Worm (Caenorhabditis elegans) whole organism, young adult: ENCODE results near the gene paqr-1.

Experiments used
- C17E4.6 ChIP-seq: fragments of 200-800 bp; sonication (Bioruptor generic); IDR thresholded peaks from 2 replicates; pipeline ENCODE4 v1.3.6; 2022; ENCODE audit warnings: missing genetic modification reagents, missing genetic modification characterization, missing compliant biosample characterization
- D2030.7 ChIP-seq: fragments of 200-800 bp; sonication (Bioruptor generic); IDR thresholded peaks from 2 replicates; pipeline ENCODE4 v1.3.6; 2022; ENCODE audit warnings: missing genetic modification reagents, missing genetic modification characterization, missing compliant biosample characterization
- F49E8.2 ChIP-seq: sonication (generic microtip); optimal IDR thresholded peaks from 3 replicates; lab custom pipeline; 2017; ENCODE audit warnings: missing genetic modification characterization, mild to moderate bottlenecking, missing compliant biosample characterization, antibody characterized with exemption, moderate library complexity; ENCODE audit not compliant: insufficient read depth
- F55B11.4 ChIP-seq: sonication (generic microtip); optimal IDR thresholded peaks from 2 replicates; lab custom pipeline; 2016; ENCODE audit warnings: missing compliant biosample characterization, missing genetic modification characterization, borderline replicate concordance; ENCODE audit not compliant: insufficient read depth
- T26A5.8 ChIP-seq: sonication (generic microtip); optimal IDR thresholded peaks from 2 replicates; lab custom pipeline; 2016; ENCODE audit warnings: missing genetic modification characterization, missing compliant biosample characterization
- Y53F4B.3 ChIP-seq: fragments of 200-800 bp; sonication (Bioruptor generic); IDR thresholded peaks from 2 replicates; pipeline ENCODE4 v1.3.6; 2022; ENCODE audit warnings: missing genetic modification reagents, missing genetic modification characterization, missing compliant biosample characterization
- Y67H2A.10 ChIP-seq: fragments of 200-800 bp; sonication (Bioruptor generic); conservative IDR thresholded peaks from 2 replicates; pipeline ENCODE4 v1.3.6; 2022; ENCODE audit warnings: missing genetic modification reagents, missing genetic modification characterization, missing compliant biosample characterization
- akir-1 ChIP-seq: fragments of 200-800 bp; sonication (Bioruptor generic); optimal IDR thresholded peaks from 2 replicates; lab custom pipeline; 2018; ENCODE audit warnings: mild to moderate bottlenecking, missing genetic modification characterization, moderate library complexity, missing compliant biosample characterization
- atf-7 ChIP-seq: sonication (generic microtip); optimal IDR thresholded peaks from 2 replicates; lab custom pipeline; 2017; ENCODE audit warnings: mild to moderate bottlenecking, missing genetic modification characterization, missing compliant biosample characterization
- athp-1 ChIP-seq: sonication (generic microtip); optimal IDR thresholded peaks from 2 replicates; lab custom pipeline; 2017; ENCODE audit warnings: mild to moderate bottlenecking, missing genetic modification characterization, missing compliant biosample characterization
- attf-5 ChIP-seq: fragments of 200-800 bp; sonication (Bioruptor generic); optimal IDR thresholded peaks from 2 replicates; lab custom pipeline; 2018; ENCODE audit warnings: mild to moderate bottlenecking, missing genetic modification characterization, missing compliant biosample characterization
- cebp-1 ChIP-seq, 2 experiments: fragments of 200-800 bp in 1 of 2; sonication (Bioruptor generic) in 1 of 2; sonication (generic microtip) in 1 of 2; IDR thresholded peaks in 1 of 2; optimal IDR thresholded peaks in 1 of 2; 2 replicates each; pipeline versions ENCODE4 v1.3.6 to Lab custom; 2017 to 2022; ENCODE audit warnings: missing compliant biosample characterization in 2 of 2, missing genetic modification characterization in 2 of 2, mild to moderate bottlenecking in 1 of 2, missing genetic modification reagents in 1 of 2, moderate library complexity in 1 of 2
- ceh-100 ChIP-seq: fragments of 200-800 bp; sonication (Bioruptor generic); IDR thresholded peaks from 2 replicates; pipeline ENCODE4 v1.3.6; 2022; ENCODE audit warnings: missing genetic modification reagents, missing genetic modification characterization, missing compliant biosample characterization
- ceh-40 ChIP-seq: fragments of 200-800 bp; sonication (Bioruptor generic); IDR thresholded peaks from 2 replicates; pipeline ENCODE4 v1.3.6; 2022; ENCODE audit warnings: missing genetic modification characterization, missing compliant biosample characterization
- ceh-58 ChIP-seq: fragments of 200-800 bp; sonication (Bioruptor generic); IDR thresholded peaks from 2 replicates; pipeline ENCODE4 v1.3.6; 2022; ENCODE audit warnings: missing genetic modification characterization, missing compliant biosample characterization
- ceh-79 ChIP-seq: sonication (generic microtip); optimal IDR thresholded peaks from 2 replicates; lab custom pipeline; 2017; ENCODE audit warnings: mild to moderate bottlenecking, missing genetic modification characterization, missing compliant biosample characterization
- die-1 ChIP-seq: sonication (generic microtip); optimal IDR thresholded peaks from 2 replicates; lab custom pipeline; 2016; ENCODE audit warnings: missing genotype, mild to moderate bottlenecking, missing genetic modification characterization, missing compliant biosample characterization
- egl-18 ChIP-seq: fragments of 200-800 bp; sonication (Bioruptor generic); IDR thresholded peaks from 2 replicates; pipeline ENCODE4 v1.3.6; 2022; ENCODE audit warnings: missing genetic modification reagents, missing genetic modification characterization, missing compliant biosample characterization
- egl-44 ChIP-seq: fragments of 200-800 bp; sonication (Bioruptor generic); IDR thresholded peaks from 2 replicates; pipeline ENCODE4 v1.3.6; 2022; ENCODE audit warnings: missing genetic modification reagents, missing genetic modification characterization, missing compliant biosample characterization
- ekl-4 ChIP-seq: fragments of 200-800 bp; sonication (Bioruptor generic); IDR thresholded peaks from 2 replicates; pipeline ENCODE4 v1.3.6; 2022; ENCODE audit warnings: missing genetic modification reagents, missing genetic modification characterization, missing compliant biosample characterization
- fkh-3 ChIP-seq: sonication (generic microtip); optimal IDR thresholded peaks from 2 replicates; lab custom pipeline; 2016; ENCODE audit warnings: mild to moderate bottlenecking, missing genetic modification characterization, missing compliant biosample characterization
- him-1 ChIP-seq: sonication (generic microtip); optimal IDR thresholded peaks from 2 replicates; lab custom pipeline; 2016; ENCODE audit warnings: missing genotype, missing genetic modification reagents, missing genetic modification characterization, missing compliant biosample characterization
- hlh-26 ChIP-seq: fragments of 200-800 bp; sonication (Bioruptor generic); conservative IDR thresholded peaks from 2 replicates; pipeline ENCODE4 v1.3.6; 2022; ENCODE audit warnings: missing genetic modification reagents, missing genetic modification characterization, missing compliant biosample characterization
- hmg-20 ChIP-seq: fragments of 200-800 bp; sonication (Bioruptor generic); IDR thresholded peaks from 2 replicates; pipeline ENCODE4 v1.3.6; 2022; ENCODE audit warnings: missing genetic modification reagents, missing genetic modification characterization, missing compliant biosample characterization
- lag-1 ChIP-seq: fragments of 200-800 bp; sonication (Bioruptor generic); IDR thresholded peaks from 2 replicates; pipeline ENCODE4 v1.3.6; 2022; ENCODE audit warnings: missing genetic modification reagents, missing genetic modification characterization, missing compliant biosample characterization
- let-526 ChIP-seq: fragments of 200-800 bp; sonication (Bioruptor generic); IDR thresholded peaks from 2 replicates; pipeline ENCODE4 v1.3.6; 2022; ENCODE audit warnings: missing genetic modification reagents, missing genetic modification characterization, missing compliant biosample characterization
- lin-26 ChIP-seq: fragments of 200-800 bp; sonication (Bioruptor generic); IDR thresholded peaks from 2 replicates; pipeline ENCODE4 v1.3.6; 2022; ENCODE audit warnings: missing genetic modification reagents, missing genetic modification characterization, missing compliant biosample characterization
- lin-54 ChIP-seq: fragments of 200-800 bp; sonication (Bioruptor generic); optimal IDR thresholded peaks from 2 replicates; lab custom pipeline; 2018; ENCODE audit warnings: mild to moderate bottlenecking, missing genetic modification characterization, missing compliant biosample characterization
- lsy-27 ChIP-seq: sonication (generic microtip); optimal IDR thresholded peaks from 2 replicates; lab custom pipeline; 2017; ENCODE audit warnings: missing genetic modification characterization, mild to moderate bottlenecking, missing compliant biosample characterization, antibody characterized with exemption, missing genotype, borderline replicate concordance; ENCODE audit not compliant: insufficient read depth
- mel-28 ChIP-seq: sonication (generic microtip); optimal IDR thresholded peaks from 2 replicates; lab custom pipeline; 2016; ENCODE audit warnings: borderline replicate concordance, mild to moderate bottlenecking, missing genetic modification characterization, missing compliant biosample characterization
- mes-4 ChIP-seq: sonication (generic microtip); optimal IDR thresholded peaks from 2 replicates; lab custom pipeline; 2016; ENCODE audit warnings: missing genotype, missing genetic modification characterization, missing compliant biosample characterization
- nhr-120 ChIP-seq: fragments of 200-800 bp; sonication (Bioruptor generic); IDR thresholded peaks from 2 replicates; pipeline ENCODE4 v1.3.6; 2022; ENCODE audit warnings: missing genetic modification characterization, missing compliant biosample characterization
- nhr-179 ChIP-seq: sonication (generic microtip); optimal IDR thresholded peaks from 2 replicates; lab custom pipeline; 2016; ENCODE audit warnings: mild to moderate bottlenecking, missing genetic modification characterization, missing compliant biosample characterization
- sea-2 ChIP-seq: fragments of 200-800 bp; sonication (Bioruptor generic); IDR thresholded peaks from 2 replicates; pipeline ENCODE4 v1.3.6; 2022; ENCODE audit warnings: missing genetic modification characterization, missing compliant biosample characterization
- snpc-1.1 ChIP-seq: sonication (generic microtip); optimal IDR thresholded peaks from 2 replicates; lab custom pipeline; 2017; ENCODE audit warnings: missing genetic modification characterization, mild to moderate bottlenecking, missing compliant biosample characterization, antibody characterized with exemption, moderate library complexity, missing genotype, missing genetic modification reagents; ENCODE audit not compliant: insufficient read depth
- snpc-3.4 ChIP-seq: sonication (generic microtip); optimal IDR thresholded peaks from 2 replicates; lab custom pipeline; 2017; ENCODE audit warnings: missing genetic modification characterization, mild to moderate bottlenecking, missing compliant biosample characterization, antibody characterized with exemption, moderate library complexity, missing genotype, missing genetic modification reagents
- snpc-4 ChIP-seq, 5 experiments: fragments of 150-350 bp in 1 of 5; sonication (generic microtip) in 4 of 5; optimal IDR thresholded peaks; 2 replicates each; lab custom pipeline; 2014 to 2018; ENCODE audit warnings: missing genetic modification characterization in 5 of 5, missing biosample characterization in 3 of 5, antibody characterized with exemption in 2 of 5, mild to moderate bottlenecking in 2 of 5, missing compliant biosample characterization in 2 of 5, missing genotype in 2 of 5, moderate library complexity in 2 of 5, missing genetic modification reagents in 1 of 5
- somi-1 ChIP-seq: fragments of 200-800 bp; sonication (Bioruptor generic); optimal IDR thresholded peaks from 2 replicates; lab custom pipeline; 2018; ENCODE audit warnings: mild to moderate bottlenecking, missing genetic modification characterization, missing compliant biosample characterization
- unc-130 ChIP-seq: sonication (generic microtip); optimal IDR thresholded peaks from 2 replicates; lab custom pipeline; 2016; ENCODE audit warnings: missing genetic modification reagents, missing genetic modification characterization, missing compliant biosample characterization
- xnd-1 ChIP-seq: sonication (generic microtip); optimal IDR thresholded peaks from 2 replicates; lab custom pipeline; 2016; ENCODE audit warnings: missing genotype, missing genetic modification reagents, missing genetic modification characterization, missing compliant biosample characterization
- ztf-25 ChIP-seq: fragments of 200-800 bp; sonication (Bioruptor generic); IDR thresholded peaks from 2 replicates; pipeline ENCODE4 v1.3.6; 2022; ENCODE audit warnings: missing genetic modification reagents, missing genetic modification characterization, missing compliant biosample characterization

Gene paqr-1

ce11 chrIV:6562039-6562438 is 6.8 kb upstream of the paqr-1 start (continued):
- TF ChIP-seq fkh-3 (no peak), die-1 (tag; lab: Kevin White, UChicago) (no peak), atf-7 (no peak), lsy-27 (tag; lab: Kevin White, UChicago) (no peak), hmg-20 (GFP tag; lab: Robert Waterston, UW) (no peak), cebp-1 (GFP tag; IDR thresholded peaks at IDR 0.05; lab: Robert Waterston, UW) (no peak), cebp-1 (tag; optimal IDR thresholded peaks at IDR 0.05; lab: Kevin White, UChicago) (no peak), ceh-40 (GFP tag; lab: Robert Waterston, UW) (no peak), him-1 (tag; lab: Kevin White, UChicago) (peak; percentile 32), lag-1 (no peak)

ce11 chrIV:6560434-6560833 is 5.2 kb upstream of the paqr-1 start, which contains the start of gene best-9:
Gene best-9, plus strand, starts transcription at chrIV:6560734.
- TF ChIP-seq athp-1 (tag; lab: Kevin White, UChicago) (no peak), ceh-79 (tag; lab: Kevin White, UChicago) (no peak)

ce11 chrIV:6556624-6557368 is 1.6 kb upstream of the paqr-1 start, which contains the start of gene try-3:
Gene try-3, plus strand, starts transcription at chrIV:6557155.
- TF ChIP-seq somi-1 (GFP tag; lab: Kevin White, UChicago): peak; percentile 15
- TF ChIP-seq D2030.7 (GFP tag; lab: Robert Waterston, UW): peak; percentile 67
- TF ChIP-seq egl-44 (GFP tag; lab: Robert Waterston, UW): peak; percentile 31; the same call in 1 of the 2 replicates
- no peak for TF ChIP-seq sea-2 (GFP tag; lab: Robert Waterston, UW)
- peak; percentile 54 for TF ChIP-seq attf-5 (GFP tag; lab: Kevin White, UChicago)
- peak; percentile 71 for TF ChIP-seq ekl-4
- TF ChIP-seq lin-26 (GFP tag; lab: Robert Waterston, UW): peak; percentile 85
- TF ChIP-seq T26A5.8 (tag; lab: Kevin White, UChicago): no peak
- peak; percentile 74 for TF ChIP-seq lin-54 (GFP tag; lab: Kevin White, UChicago)
- no peak for TF ChIP-seq F55B11.4 (tag; lab: Kevin White, UChicago)
- peak; percentile 63; the same call in 1 of the 2 replicates for TF ChIP-seq ztf-25 (GFP tag; lab: Robert Waterston, UW)
- TF ChIP-seq akir-1 (GFP tag; lab: Kevin White, UChicago): no peak
- no peak for TF ChIP-seq hlh-26 (GFP tag; lab: Robert Waterston, UW)
- TF ChIP-seq die-1 (tag; lab: Kevin White, UChicago): peak; percentile 81
- TF ChIP-seq nhr-179 (tag; lab: Kevin White, UChicago): no peak
- peak; percentile 72 for TF ChIP-seq ceh-100 (GFP tag; lab: Robert Waterston, UW)
- TF ChIP-seq lsy-27 (tag; lab: Kevin White, UChicago): no peak
- no peak for TF ChIP-seq mes-4 (tag; lab: Kevin White, UChicago)
- TF ChIP-seq snpc-3.4 (tag; lab: Kevin White, UChicago): no peak
- no peak for TF ChIP-seq Y53F4B.3 (GFP tag; lab: Robert Waterston, UW)
- TF ChIP-seq F49E8.2 (tag; lab: Kevin White, UChicago): peak; percentile 76
- 0 out of 2 replicates have a peak, but pooled peaks have one; percentile 18 for TF ChIP-seq C17E4.6 (GFP tag; lab: Robert Waterston, UW)
- TF ChIP-seq ceh-40 (GFP tag; lab: Robert Waterston, UW): 0 out of 2 replicates have a peak, but pooled peaks have one; percentile 44
- 0 out of 2 replicates have a peak, but pooled peaks have one; percentile 68 for TF ChIP-seq ceh-58 (GFP tag; lab: Robert Waterston, UW)
- TF ChIP-seq snpc-4 (GFP tag; optimal IDR thresholded peaks at IDR 0.05; lab: Kevin White, UChicago): peak; percentile 79
- peak; percentile 18 to 93 (median 89) for TF ChIP-seq snpc-4 (tag; optimal IDR thresholded peaks at IDR 0.05; lab: Kevin White, UChicago)
- no peak for TF ChIP-seq unc-130 (GFP tag; lab: Kevin White, UChicago)
- peak; percentile 42 for TF ChIP-seq mel-28 (tag; lab: Kevin White, UChicago)
- no peak for TF ChIP-seq egl-18 (GFP tag; lab: Robert Waterston, UW)
- TF ChIP-seq xnd-1 (tag; lab: Kevin White, UChicago): no peak
- TF ChIP-seq Y67H2A.10 (GFP tag; lab: Robert Waterston, UW): no peak
- TF ChIP-seq atf-7: peak; percentile 55
- 0 out of 2 replicates have a peak, but pooled peaks have one; percentile 8 for TF ChIP-seq let-526
- peak; percentile 50 for TF ChIP-seq snpc-1.1 (tag; lab: Kevin White, UChicago)
- TF ChIP-seq nhr-120 (GFP tag; lab: Robert Waterston, UW): no peak
